Fruit fly (Drosophila melanogaster) Kc167 (cell line): Measurements from ENCODE around the gene CG15439.

Experiments used
- Myc ChIP-seq: fragments of >200 bp; optimal IDR thresholded peaks from 2 replicates; lab custom pipeline; 2017; ENCODE audit warnings: missing external identifiers
- Sin3A ChIP-seq: fragments of >200 bp; optimal IDR thresholded peaks from 2 replicates; lab custom pipeline; 2018; ENCODE audit warnings: missing external identifiers
- h ChIP-seq: fragments of >200 bp; optimal IDR thresholded peaks from 3 replicates; lab custom pipeline; 2018; ENCODE audit warnings: missing external identifiers
- insv ChIP-seq: fragments of >200 bp; optimal IDR thresholded peaks from 3 replicates; lab custom pipeline; 2018; ENCODE audit warnings: missing external identifiers
- psq ChIP-seq: fragments of >200 bp; optimal IDR thresholded peaks from 2 replicates; lab custom pipeline; 2017; ENCODE audit warnings: missing external identifiers
- ttk ChIP-seq: sonication (Bioruptor generic); optimal IDR thresholded peaks from 2 replicates; lab custom pipeline; 2017; ENCODE audit warnings: missing external identifiers

Gene CG15439

dm6 chr2L:4410855-4411254, 42.0 kb downstream of the CG15439 start, which contains the start of gene CG43055:
CG43055 (plus strand) TSS chr2L:4411155.
- TF ChIP-seq h (lab: Kevin White, UChicago) (no peak), Myc (lab: Kevin White, UChicago) (no peak), ttk (lab: Kevin White, UChicago) (no peak), Sin3A (lab: Kevin White, UChicago) (no peak), insv (no peak), psq (lab: Kevin White, UChicago) (no peak)

DNA sequence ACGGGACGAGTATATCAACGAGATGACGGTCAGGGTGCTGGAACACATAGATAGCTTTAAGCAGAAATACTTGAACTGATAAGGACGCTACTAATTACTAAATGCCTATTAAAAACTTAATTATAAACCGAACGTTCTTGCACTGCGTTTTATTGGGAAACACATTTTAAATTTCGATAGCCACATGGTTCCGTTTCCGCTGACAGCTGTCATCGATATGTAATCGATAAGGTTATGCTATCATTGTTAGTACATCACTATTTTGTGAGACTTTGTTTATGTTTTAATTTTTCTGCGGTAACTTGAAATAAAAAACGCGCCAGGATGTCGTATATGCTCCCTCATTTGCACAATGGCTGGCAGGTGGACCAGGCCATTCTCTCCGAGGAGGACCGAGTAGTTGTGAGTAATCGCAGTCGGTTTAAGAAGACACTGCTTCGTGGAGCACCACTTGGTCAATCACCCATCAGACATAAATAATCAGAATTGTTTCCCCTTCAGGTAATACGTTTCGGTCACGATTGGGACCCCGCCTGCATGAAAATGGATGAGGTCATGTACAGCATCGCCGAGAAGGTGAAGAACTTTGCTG, 49.7 kb downstream of the CG15439 start, which contains the start of gene Dim1:
Dim1 (plus strand) TSS at position 239 of the 592 bp plus-strand sequence.
- TF ChIP-seq insv (no peak), Myc (lab: Kevin White, UChicago) (no peak), psq (lab: Kevin White, UChicago) (no peak)

- TF ChIP-seq insv (no peak), Myc (lab: Kevin White, UChicago) (no peak), psq (lab: Kevin White, UChicago) (no peak), ttk (lab: Kevin White, UChicago) (no peak), Sin3A (lab: Kevin White, UChicago) (no peak), h (lab: Kevin White, UChicago) (no peak)
These were observed 52.2 kb downstream of the CG15439 start, which contains the start of gene CG33003 for dm6 chr2L:4400653-4401052. CG33003 (plus strand) TSS chr2L:4400953.
